Fruit fly (Drosophila melanogaster) whole organism, pupa: ENCODE results near the gene CG17294.

ENCODE experiments used
- CG10348 ChIP-seq: fragments of 200-800 bp; sonication (Bioruptor generic); IDR thresholded peaks from 2 replicates; pipeline ENCODE4 v1.3.6; 2022; ENCODE audit warnings: missing biosample characterization, missing genetic modification characterization
- CG12605 ChIP-seq: fragments of 200-800 bp; sonication (Bioruptor generic); IDR thresholded peaks from 2 replicates; pipeline ENCODE4 v1.3.6; 2022; ENCODE audit warnings: missing biosample characterization, missing genetic modification characterization
- CG13204 ChIP-seq: fragments of 200-800 bp; sonication (Bioruptor generic); optimal IDR thresholded peaks from 2 replicates; lab custom pipeline; 2018; ENCODE audit warnings: missing biosample characterization, mild to moderate bottlenecking, missing genetic modification characterization, moderate library complexity
- CG14655 ChIP-seq: fragments of 200-800 bp; sonication (Bioruptor generic); optimal IDR thresholded peaks from 3 replicates; lab custom pipeline; 2017; ENCODE audit warnings: mild to moderate bottlenecking, missing biosample characterization, missing genetic modification reagents, missing genetic modification characterization
- CG15710 ChIP-seq: fragments of 200-800 bp; sonication (Bioruptor generic); optimal IDR thresholded peaks from 2 replicates; lab custom pipeline; 2018; ENCODE audit warnings: missing biosample characterization, mild to moderate bottlenecking, missing genetic modification characterization, moderate library complexity
- CG17806 ChIP-seq: fragments of 200-800 bp; sonication (Bioruptor generic); optimal IDR thresholded peaks from 2 replicates; lab custom pipeline; 2018; ENCODE audit warnings: missing biosample characterization, mild to moderate bottlenecking, missing genetic modification characterization, moderate library complexity
- CG32121 ChIP-seq: fragments of 200-800 bp; sonication (Bioruptor generic); IDR thresholded peaks from 2 replicates; pipeline ENCODE4 v1.3.6; 2022; ENCODE audit warnings: missing biosample characterization, missing genetic modification characterization
- CG34367 ChIP-seq: fragments of 200-800 bp; sonication (Bioruptor generic); optimal IDR thresholded peaks from 2 replicates; lab custom pipeline; 2018; ENCODE audit warnings: missing biosample characterization, mild to moderate bottlenecking, missing genetic modification characterization
- CG4496 ChIP-seq: fragments of 200-800 bp; sonication (Bioruptor generic); IDR thresholded peaks from 3 replicates; pipeline ENCODE4 v1.3.6; 2022; ENCODE audit warnings: missing biosample characterization, missing genetic modification characterization
- CG8159 ChIP-seq: fragments of 200-800 bp; sonication (Bioruptor generic); optimal IDR thresholded peaks from 3 replicates; lab custom pipeline; 2018; ENCODE audit warnings: missing biosample characterization, mild to moderate bottlenecking, missing genetic modification characterization, moderate library complexity
- CG8301 ChIP-seq: fragments of 200-800 bp; sonication (Bioruptor generic); optimal IDR thresholded peaks from 2 replicates; lab custom pipeline; 2018; ENCODE audit warnings: missing biosample characterization, mild to moderate bottlenecking, missing genetic modification characterization
- CG9948 ChIP-seq: fragments of 200-800 bp; sonication (Bioruptor generic); optimal IDR thresholded peaks from 2 replicates; lab custom pipeline; 2018; ENCODE audit warnings: missing biosample characterization, mild to moderate bottlenecking, missing genetic modification characterization, moderate library complexity
- D1 ChIP-seq: fragments of 200-800 bp; sonication (Bioruptor generic); optimal IDR thresholded peaks from 2 replicates; lab custom pipeline; 2018; ENCODE audit warnings: missing biosample characterization, mild to moderate bottlenecking, missing genetic modification characterization, moderate library complexity
- EcR ChIP-seq: fragments of 200-800 bp; sonication (Bioruptor generic); optimal IDR thresholded peaks from 3 replicates; lab custom pipeline; 2019; ENCODE audit warnings: missing biosample characterization, missing genetic modification characterization, mild to moderate bottlenecking, moderate library complexity, missing genetic modification reagents
- Ets98B ChIP-seq: fragments of 200-800 bp; sonication (Bioruptor generic); IDR thresholded peaks from 2 replicates; pipeline ENCODE4 v1.3.6; 2022; ENCODE audit warnings: missing biosample characterization, missing genetic modification characterization
- Pif1A ChIP-seq: fragments of 200-800 bp; sonication (Bioruptor generic); optimal IDR thresholded peaks from 3 replicates; lab custom pipeline; 2016; ENCODE audit warnings: missing biosample characterization, missing genetic modification characterization
- Pif1B ChIP-seq: fragments of 200-800 bp; sonication (Bioruptor generic); optimal IDR thresholded peaks from 3 replicates; lab custom pipeline; 2016; ENCODE audit warnings: missing biosample characterization, missing genetic modification characterization
- Snoo ChIP-seq: fragments of 200-800 bp; sonication (Bioruptor generic); optimal IDR thresholded peaks from 3 replicates; lab custom pipeline; 2017; ENCODE audit warnings: missing biosample characterization, mild to moderate bottlenecking, missing genetic modification characterization, inconsistent platforms
- fd96Ca ChIP-seq: fragments of 200-800 bp; sonication (Bioruptor generic); IDR thresholded peaks from 3 replicates; pipeline ENCODE4 v1.3.6; 2022; ENCODE audit warnings: missing biosample characterization, missing genetic modification characterization
- gl ChIP-seq: fragments of 200-800 bp; sonication (Bioruptor generic); optimal IDR thresholded peaks from 2 replicates; lab custom pipeline; 2018; ENCODE audit warnings: missing biosample characterization, mild to moderate bottlenecking, missing genetic modification characterization
- rn ChIP-seq: fragments of 200-800 bp; sonication (Bioruptor generic); IDR thresholded peaks from 2 replicates; pipeline ENCODE4 v1.3.6; 2022; ENCODE audit warnings: missing biosample characterization, missing genetic modification characterization

CG17294 gene

dm6 chr2L:8334705-8335104 lies 42.1 kb upstream of the CG17294 start:
- no peak for TF ChIP-seq CG12605 (GFP tag; lab: Robert Waterston, UW)
- no peak for TF ChIP-seq Pif1B (GFP tag; lab: Kevin White, UChicago)
- no peak for TF ChIP-seq CG13204 (GFP tag; lab: Kevin White, UChicago)
- no peak for TF ChIP-seq CG8159 (tag; lab: Kevin White, UChicago)
- no peak for TF ChIP-seq fd96Ca (GFP tag; lab: Robert Waterston, UW)
- peak; percentile 6 for TF ChIP-seq CG14655 (GFP tag; lab: Kevin White, UChicago)
- no peak for TF ChIP-seq CG10348 (GFP tag; lab: Robert Waterston, UW)
- peak; percentile 81 for TF ChIP-seq CG4496 (GFP tag; lab: Robert Waterston, UW)
- TF ChIP-seq rn (GFP tag; lab: Robert Waterston, UW): no peak
- TF ChIP-seq D1 (tag; lab: Kevin White, UChicago): no peak
- TF ChIP-seq gl (tag; lab: Kevin White, UChicago): no peak
- no peak for TF ChIP-seq CG17806 (tag; lab: Kevin White, UChicago)
- peak; percentile 11 for TF ChIP-seq Pif1A (GFP tag; lab: Kevin White, UChicago)
- no peak for TF ChIP-seq Snoo (tag; lab: Kevin White, UChicago)
- 0 out of 2 replicates have a peak, but pooled peaks have one; percentile 9 for TF ChIP-seq Ets98B (GFP tag; lab: Robert Waterston, UW)
- no peak for TF ChIP-seq CG15710 (tag; lab: Kevin White, UChicago)
- peak; percentile 4 for TF ChIP-seq CG34367
- no peak for TF ChIP-seq CG8301 (tag; lab: Kevin White, UChicago)
- no peak for TF ChIP-seq CG32121 (GFP tag; lab: Robert Waterston, UW)
- no peak for TF ChIP-seq EcR
- TF ChIP-seq CG9948 (tag; lab: Kevin White, UChicago): no peak

dm6 chr2L:8338039-8338438 lies 38.8 kb upstream of the CG17294 start, which contains the start of gene witty:
TSS of gene witty (plus strand) at chr2L:8338287.
- TF ChIP-seq Pif1B (GFP tag; lab: Kevin White, UChicago) (no peak), Ets98B (GFP tag; lab: Robert Waterston, UW) (no peak), CG17806 (tag; lab: Kevin White, UChicago) (no peak), fd96Ca (GFP tag; lab: Robert Waterston, UW) (no peak), D1 (tag; lab: Kevin White, UChicago) (no peak), Snoo (tag; lab: Kevin White, UChicago) (no peak)

dm6 chr2L:8339751-8340349 lies 37.0 kb upstream of the CG17294 start:
- TF ChIP-seq CG4496 (GFP tag; lab: Robert Waterston, UW): no peak
- TF ChIP-seq CG12605 (GFP tag; lab: Robert Waterston, UW): no peak
- no peak for TF ChIP-seq CG15710 (tag; lab: Kevin White, UChicago)
- TF ChIP-seq gl (tag; lab: Kevin White, UChicago): no peak
- no peak for TF ChIP-seq CG34367
- no peak for TF ChIP-seq CG13204 (GFP tag; lab: Kevin White, UChicago)
- no peak for TF ChIP-seq CG8301 (tag; lab: Kevin White, UChicago)
- TF ChIP-seq Ets98B (GFP tag; lab: Robert Waterston, UW): no peak
- TF ChIP-seq CG32121 (GFP tag; lab: Robert Waterston, UW): no peak

dm6 chr2L:8342395-8342794 lies 34.4 kb upstream of the CG17294 start, which contains the start of gene CG14273:
TSS of gene CG14273 (plus strand) at chr2L:8342695.
- no peak for TF ChIP-seq CG13204 (GFP tag; lab: Kevin White, UChicago)
- TF ChIP-seq fd96Ca (GFP tag; lab: Robert Waterston, UW): no peak
- no peak for TF ChIP-seq CG32121 (GFP tag; lab: Robert Waterston, UW)
- TF ChIP-seq CG10348 (GFP tag; lab: Robert Waterston, UW): no peak
- TF ChIP-seq gl (tag; lab: Kevin White, UChicago): no peak
- no peak for TF ChIP-seq CG8159 (tag; lab: Kevin White, UChicago)
- no peak for TF ChIP-seq CG4496 (GFP tag; lab: Robert Waterston, UW)

- no peak for TF ChIP-seq CG9948 (tag; lab: Kevin White, UChicago)
- no peak for TF ChIP-seq CG10348 (GFP tag; lab: Robert Waterston, UW)
- no peak for TF ChIP-seq Pif1A (GFP tag; lab: Kevin White, UChicago)
- TF ChIP-seq EcR: no peak
- no peak for TF ChIP-seq D1 (tag; lab: Kevin White, UChicago)
- TF ChIP-seq CG14655 (GFP tag; lab: Kevin White, UChicago): no peak
- no peak for TF ChIP-seq CG8301 (tag; lab: Kevin White, UChicago)
- TF ChIP-seq CG32121 (GFP tag; lab: Robert Waterston, UW): no peak
- no peak for TF ChIP-seq CG13204 (GFP tag; lab: Kevin White, UChicago)
- TF ChIP-seq gl (tag; lab: Kevin White, UChicago): no peak
- TF ChIP-seq CG15710 (tag; lab: Kevin White, UChicago): no peak
- TF ChIP-seq Pif1B (GFP tag; lab: Kevin White, UChicago): no peak
- no peak for TF ChIP-seq rn (GFP tag; lab: Robert Waterston, UW)
- no peak for TF ChIP-seq Snoo (tag; lab: Kevin White, UChicago)
- TF ChIP-seq Ets98B (GFP tag; lab: Robert Waterston, UW): no peak
- TF ChIP-seq CG8159 (tag; lab: Kevin White, UChicago): no peak
- TF ChIP-seq fd96Ca (GFP tag; lab: Robert Waterston, UW): no peak
Measured at dm6 chr2L:8344536-8344935, 32.3 kb upstream of the CG17294 start.

dm6 chr2L:8346260-8346659 lies 30.6 kb upstream of the CG17294 start, which contains the start of gene CG7778:
TSS of gene CG7778 (plus strand) at chr2L:8346620.
- TF ChIP-seq CG34367 (no peak), Snoo (tag; lab: Kevin White, UChicago) (no peak), CG17806 (tag; lab: Kevin White, UChicago) (no peak), CG4496 (GFP tag; lab: Robert Waterston, UW) (no peak), CG32121 (GFP tag; lab: Robert Waterston, UW) (no peak), CG15710 (tag; lab: Kevin White, UChicago) (no peak), fd96Ca (GFP tag; lab: Robert Waterston, UW) (no peak), Ets98B (GFP tag; lab: Robert Waterston, UW) (no peak), CG8159 (tag; lab: Kevin White, UChicago) (no peak), CG14655 (GFP tag; lab: Kevin White, UChicago) (no peak), CG13204 (GFP tag; lab: Kevin White, UChicago) (no peak), gl (tag; lab: Kevin White, UChicago) (no peak), EcR (no peak), CG9948 (tag; lab: Kevin White, UChicago) (no peak), D1 (tag; lab: Kevin White, UChicago) (no peak), Pif1A (GFP tag; lab: Kevin White, UChicago) (no peak), Pif1B (GFP tag; lab: Kevin White, UChicago) (no peak), CG12605 (GFP tag; lab: Robert Waterston, UW) (no peak)
- TF ChIP-seq, all 21 proteins: peak for 0
